Worm (Caenorhabditis elegans) whole organism, L4/young adult: ENCODE results near the gene F11D5.1.

ENCODE experiments used
- W03F9.2 ChIP-seq: fragments of 150-350 bp; optimal IDR thresholded peaks from 2 replicates; lab custom pipeline; 2014; ENCODE audit warnings: missing biosample characterization, missing genetic modification characterization
- dao-5 ChIP-seq: sonication (generic microtip); optimal IDR thresholded peaks from 2 replicates; lab custom pipeline; 2016; ENCODE audit warnings: missing genotype, missing genetic modification characterization, moderate library complexity, missing compliant biosample characterization
- him-1 ChIP-seq: sonication (generic microtip); optimal IDR thresholded peaks from 2 replicates; lab custom pipeline; 2016; ENCODE audit warnings: missing genotype, missing genetic modification reagents, missing genetic modification characterization, missing compliant biosample characterization

DNA sequence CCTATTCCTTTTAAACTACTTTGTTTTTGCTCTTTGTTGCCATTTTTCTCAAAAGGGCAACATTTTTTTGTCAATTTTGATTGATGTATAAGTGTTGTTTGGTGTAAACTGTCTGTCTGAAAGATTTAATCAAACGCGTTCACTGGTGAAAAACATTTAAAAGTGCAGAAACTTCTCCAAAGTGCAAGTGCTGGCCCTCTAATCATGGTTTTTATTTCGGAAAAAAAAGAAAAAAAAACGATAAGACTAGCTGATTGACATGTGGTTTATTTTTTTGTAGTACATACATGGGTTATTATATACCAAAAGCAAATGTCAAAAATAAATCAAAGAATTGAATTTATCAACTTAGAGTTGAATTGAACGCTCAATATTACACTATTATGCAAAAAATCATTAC, 29.5 kb downstream of the F11D5.1 start, which contains the start of gene dhs-26:
- TF ChIP-seq W03F9.2 (tag; lab: Kevin White, UChicago), result no peak
- no peak for TF ChIP-seq him-1 (tag; lab: Kevin White, UChicago)
- TF ChIP-seq dao-5, result no peak
